Worm (Caenorhabditis elegans): ENCODE measurements around the gene F40F4.7.

Gene F40F4.7

ce11 chrX:3250481-3251091 is 4.9 kb upstream of the F40F4.7 start, which contains the start of gene pqn-37:
Gene pqn-37 (minus strand): TSS chrX:3250531.
- no peak for TF ChIP-seq unc-62 (GFP tag; optimal IDR thresholded peaks at IDR 0.05)

ce11 chrX:3247768-3248167 is 2.0 kb upstream of the F40F4.7 start:
- TF ChIP-seq unc-62 (GFP tag; optimal IDR thresholded peaks at IDR 0.05): no peak

ce11 chrX:3244402-3244801 is 1.3 kb downstream of the F40F4.7 start:
- no peak for TF ChIP-seq unc-62 (GFP tag; optimal IDR thresholded peaks at IDR 0.05)

ce11 chrX:3243614-3244013 is 2.1 kb downstream of the F40F4.7 start, which contains the start of gene irg-7:
Gene irg-7 (minus strand): TSS chrX:3243636.
- TF ChIP-seq unc-62 (GFP tag; optimal IDR thresholded peaks at IDR 0.05): no peak

- no peak for TF ChIP-seq unc-62 (GFP tag; optimal IDR thresholded peaks at IDR 0.05)
Observed at ce11 chrX:3235358-3235816, 10.3 kb downstream of the F40F4.7 start, which contains the start of gene F28B4.3. Gene F28B4.3 (minus strand): TSS chrX:3235408.

- TF ChIP-seq unc-62 (GFP tag; optimal IDR thresholded peaks at IDR 0.05): no peak
Observed at ce11 chrX:3230575-3230974, 15.2 kb downstream of the F40F4.7 start.

- TF ChIP-seq unc-62 (GFP tag; optimal IDR thresholded peaks at IDR 0.05): no peak
Observed at ce11 chrX:3228701-3229100, 17.0 kb downstream of the F40F4.7 start.

ce11 chrX:3226348-3227229 is 19.1 kb downstream of the F40F4.7 start:
- TF ChIP-seq unc-62 (GFP tag; optimal IDR thresholded peaks at IDR 0.05): no peak

- no peak for TF ChIP-seq unc-62 (GFP tag; optimal IDR thresholded peaks at IDR 0.05)
Observed at ce11 chrX:3223135-3223534, 22.6 kb downstream of the F40F4.7 start.

- no peak for TF ChIP-seq unc-62 (GFP tag; optimal IDR thresholded peaks at IDR 0.05)
Observed at ce11 chrX:3220267-3220666, 25.5 kb downstream of the F40F4.7 start, which contains the start of gene rgl-1. Gene rgl-1 (minus strand): TSS chrX:3220367.

- TF ChIP-seq unc-62 (GFP tag; optimal IDR thresholded peaks at IDR 0.05): no peak
Observed at ce11 chrX:3218040-3218795, 27.5 kb downstream of the F40F4.7 start.

- TF ChIP-seq unc-62 (GFP tag; optimal IDR thresholded peaks at IDR 0.05): no peak
Observed at ce11 chrX:3216698-3217097, 29.0 kb downstream of the F40F4.7 start.

- no peak for TF ChIP-seq unc-62 (GFP tag; optimal IDR thresholded peaks at IDR 0.05)
Observed at ce11 chrX:3209523-3209922, 36.2 kb downstream of the F40F4.7 start, which contains the start of gene F28B4.4. Gene F28B4.4 (minus strand): TSS chrX:3209623.

ce11 chrX:3204778-3205177 is 41.0 kb downstream of the F40F4.7 start, which contains the start of gene F28B4.1:
Gene F28B4.1 (plus strand): TSS chrX:3205078.
- TF ChIP-seq unc-62 (GFP tag; optimal IDR thresholded peaks at IDR 0.05): no peak

ce11 chrX:3202350-3202749 is 43.4 kb downstream of the F40F4.7 start:
- TF ChIP-seq unc-62 (GFP tag; optimal IDR thresholded peaks at IDR 0.05): no peak

- TF ChIP-seq unc-62 (GFP tag; optimal IDR thresholded peaks at IDR 0.05): no peak
Observed at ce11 chrX:3199249-3199648, 46.5 kb downstream of the F40F4.7 start, which contains the start of gene fax-1. Gene fax-1 (minus strand): TSS chrX:3199349.

Data from whole organism, dauer.